Fruit fly (Drosophila melanogaster): ENCODE data around the gene Patr-1.

- TF ChIP-seq CG32121 (GFP tag; IDR thresholded peaks at IDR 0.05): peak; percentile 28; the same call in 1 of the 2 replicates
- no peak for TF ChIP-seq CG17806 (tag; optimal IDR thresholded peaks at IDR 0.05)
- TF ChIP-seq Pif1A (GFP tag; optimal IDR thresholded peaks at IDR 0.05): no peak
- no peak for TF ChIP-seq CG8301 (tag; optimal IDR thresholded peaks at IDR 0.05)
- TF ChIP-seq gl (tag; optimal IDR thresholded peaks at IDR 0.05): no peak
- TF ChIP-seq Pif1B (GFP tag; optimal IDR thresholded peaks at IDR 0.05): no peak
- no peak for TF ChIP-seq CG14655 (GFP tag; optimal IDR thresholded peaks at IDR 0.05)
- peak; percentile 43 for TF ChIP-seq EcR (GFP tag; optimal IDR thresholded peaks at IDR 0.05)
Observed at dm6 chr3R:17066828-17067430, 23.6 kb downstream of the Patr-1 start.
